Fruit fly (Drosophila melanogaster) whole organism, larva: ENCODE measurements around the gene slmb.

Experiments used
- noc ChIP-seq: fragments of 200-800 bp; sonication (Bioruptor generic); optimal IDR thresholded peaks from 3 replicates; lab custom pipeline; 2019; ENCODE audit warnings: missing biosample characterization, mild to moderate bottlenecking, missing genetic modification characterization, moderate library complexity

The slmb gene

DNA sequence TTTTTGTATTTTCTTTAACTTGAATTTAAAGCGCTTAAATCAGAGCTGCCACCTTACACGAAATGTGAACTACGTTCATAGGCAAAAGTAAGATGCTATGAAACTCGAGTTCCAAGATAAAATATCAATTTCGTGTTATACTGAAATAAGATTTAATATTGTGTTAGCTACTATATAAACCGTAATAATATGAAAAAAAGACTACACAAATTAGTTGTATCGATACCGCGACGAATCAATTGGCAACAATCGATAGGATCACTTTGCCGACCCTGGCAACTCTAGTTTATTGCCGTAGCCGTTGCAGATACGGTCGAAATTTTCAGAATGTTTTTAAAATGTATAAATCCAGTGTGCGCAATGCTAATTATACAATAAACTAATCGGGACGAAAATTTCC, 13.2 kb upstream of the slmb start, which contains the start of gene SNF4Agamma:
TSS of gene SNF4Agamma (plus strand) at position 282 of the 400 bp plus-strand sequence.
- TF ChIP-seq noc (tag; lab: Kevin White, UChicago) = no peak

- TF ChIP-seq noc (tag; lab: Kevin White, UChicago) = no peak
Observed at dm6 chr3R:21138220-21138754, 11.0 kb upstream of the slmb start, which contains the start of gene meigo. Gene meigo (plus strand): TSS chr3R:21138270.

- no peak for TF ChIP-seq noc (tag; lab: Kevin White, UChicago)
Observed at dm6 chr3R:21133951-21134350, 6.7 kb upstream of the slmb start, which contains the start of gene Usp8. Gene Usp8 (plus strand): TSS chr3R:21134262.

DNA sequence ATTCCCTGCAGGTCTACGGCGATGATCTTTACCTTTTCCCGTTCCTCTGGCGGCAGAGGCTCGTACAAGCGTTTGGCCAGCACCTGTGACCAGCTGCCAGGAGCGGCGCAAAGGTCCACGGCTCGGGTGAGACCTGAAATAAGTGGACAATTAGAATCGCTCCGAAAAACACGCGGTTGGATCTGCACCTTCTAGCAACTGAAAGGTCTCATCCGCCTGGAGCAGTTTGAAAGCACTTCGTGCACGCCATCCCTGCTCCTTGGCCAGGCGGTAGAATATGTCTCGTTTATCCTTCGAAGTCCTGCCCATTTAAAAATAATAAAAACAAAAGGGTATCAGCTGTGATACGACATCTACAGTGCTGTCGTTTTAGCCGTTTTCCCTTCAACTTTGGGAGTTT, 6.2 kb upstream of the slmb start, which contains the start of gene Trm7-34:
TSS of gene Trm7-34 (minus strand) at position 365 of the 400 bp plus-strand sequence.
- no peak for TF ChIP-seq noc (tag; lab: Kevin White, UChicago)

DNA sequence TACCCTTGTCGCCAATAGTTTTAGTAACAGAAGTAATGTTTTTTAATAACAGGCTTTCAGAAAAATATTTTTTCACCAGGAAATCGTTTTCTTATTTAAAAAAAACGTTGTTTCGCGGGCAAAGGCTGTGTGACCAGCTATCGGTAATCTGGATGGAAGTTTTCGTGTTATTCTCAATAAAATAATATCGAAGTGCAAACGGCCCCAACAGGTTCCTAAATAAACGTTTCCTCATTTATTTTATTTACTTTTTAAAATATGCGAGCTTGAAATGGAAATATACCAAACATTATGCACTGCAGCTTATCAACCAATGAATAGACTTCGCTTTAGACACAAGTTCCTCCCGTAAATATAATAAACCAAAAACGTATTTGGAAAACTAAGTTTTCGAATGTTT, 2.8 kb upstream of the slmb start, which contains the start of gene Ice2:
TSS of gene Ice2 (plus strand) at position 167 of the 400 bp plus-strand sequence.
- no peak for TF ChIP-seq noc (tag; lab: Kevin White, UChicago)

- no peak for TF ChIP-seq noc (tag; lab: Kevin White, UChicago)
Observed at dm6 chr3R:21129617-21130016, 2.3 kb upstream of the slmb start, which contains the start of gene Obp93a. Gene Obp93a (minus strand): TSS chr3R:21129717.

dm6 chr3R:21126673-21127284, 506 bp downstream of the slmb start:
- no peak for TF ChIP-seq noc (tag; lab: Kevin White, UChicago)

dm6 chr3R:21124225-21124624, 3.1 kb downstream of the slmb start:
- TF ChIP-seq noc (tag; lab: Kevin White, UChicago) = no peak

dm6 chr3R:21118784-21119183, 8.5 kb downstream of the slmb start, which contains the start of gene Bdbt:
Gene Bdbt (minus strand): TSS chr3R:21118856.
- TF ChIP-seq noc (tag; lab: Kevin White, UChicago) = no peak

DNA sequence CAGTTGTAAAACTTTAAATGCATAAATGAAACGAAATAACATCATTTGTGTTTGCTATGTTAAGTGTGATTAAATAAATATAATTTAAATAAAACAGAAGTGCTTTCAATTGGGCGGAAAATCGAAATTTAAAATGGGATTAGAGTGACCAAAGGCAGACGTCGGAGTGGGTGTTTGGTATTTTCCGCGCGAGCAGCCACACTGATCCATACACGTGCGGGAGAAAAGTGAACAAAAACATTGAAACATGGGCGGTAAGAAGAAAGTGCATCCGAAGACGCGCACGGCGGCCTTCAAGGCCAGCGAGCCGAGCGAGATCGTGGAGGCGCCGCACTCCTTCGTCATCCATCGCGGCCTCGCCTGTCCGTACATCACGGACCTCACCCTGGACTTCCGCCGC, 11.2 kb downstream of the slmb start, which contains the start of gene ppan:
TSS of gene ppan (plus strand) at position 198 of the 400 bp plus-strand sequence.
- no peak for TF ChIP-seq noc (tag; lab: Kevin White, UChicago)

DNA sequence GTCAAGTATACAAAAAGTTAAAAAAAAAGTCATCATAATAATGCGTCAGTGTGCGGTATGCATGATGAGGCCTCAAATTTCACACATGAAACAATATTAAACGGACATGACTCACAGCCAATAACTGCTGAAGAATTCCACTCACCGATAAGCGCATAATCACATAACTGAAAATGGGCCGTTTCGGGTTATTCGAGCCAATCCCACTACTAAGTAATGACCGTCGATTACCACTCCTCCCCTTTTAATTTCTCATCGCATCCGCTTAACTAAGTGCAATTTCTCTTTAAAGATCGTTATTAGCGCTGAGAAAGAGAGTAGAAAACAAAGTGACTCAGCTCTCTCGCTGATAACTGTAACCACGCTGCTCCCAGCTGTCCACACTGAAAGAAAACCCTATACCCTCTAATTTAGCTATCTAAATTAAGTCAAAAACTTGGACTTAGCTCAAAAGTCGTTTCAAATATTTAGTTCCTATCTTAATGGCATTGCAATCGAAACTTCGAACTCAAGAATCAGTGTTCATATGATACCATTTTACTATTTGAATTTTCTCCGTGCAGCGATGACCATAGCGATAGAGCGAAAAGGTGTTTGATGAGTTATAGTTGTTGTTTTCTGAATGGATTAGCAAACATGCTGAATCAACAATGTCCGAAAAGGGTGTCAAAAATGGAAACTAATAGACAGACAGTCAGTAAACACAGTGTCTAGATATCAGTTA, 14.4 kb downstream of the slmb start:
- peak; percentile 82 for TF ChIP-seq noc (tag; lab: Kevin White, UChicago)

dm6 chr3R:21111964-21112740, 15.1 kb downstream of the slmb start:
- peak; percentile 14 for TF ChIP-seq noc (tag; lab: Kevin White, UChicago)

DNA sequence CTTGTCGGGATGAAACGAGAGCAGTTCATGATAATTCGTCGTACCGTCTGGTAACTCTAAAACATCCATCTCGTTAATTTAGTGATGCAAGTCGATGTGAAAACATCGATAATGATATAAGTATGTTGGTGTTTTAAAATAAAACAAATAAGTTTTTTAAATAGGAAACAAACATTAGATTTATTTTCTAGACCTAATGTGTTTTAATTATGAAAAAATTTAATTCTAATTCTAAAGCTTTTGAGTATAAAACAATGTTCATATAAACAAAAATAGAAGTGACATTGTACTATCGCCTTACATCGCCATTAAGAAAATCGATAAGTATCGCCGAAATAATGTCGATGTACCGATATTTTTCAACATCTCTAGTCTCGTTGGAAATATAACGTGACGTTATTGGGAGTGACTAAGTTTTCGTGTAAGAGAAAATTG, 16.2 kb downstream of the slmb start, which contains the start of gene Rab11:
TSS of gene Rab11 (plus strand) at position 363 of the 435 bp plus-strand sequence.
- peak; percentile 76 for TF ChIP-seq noc (tag; lab: Kevin White, UChicago)

- no peak for TF ChIP-seq noc (tag; lab: Kevin White, UChicago)
Observed at dm6 chr3R:21109712-21110111, 17.6 kb downstream of the slmb start.
